Fruit fly (Drosophila melanogaster) whole organism, embryonic: Measurements from ENCODE around the gene CG3651.

ENCODE experiments used
- Awh ChIP-seq: fragments of 200-800 bp; sonication (Bioruptor generic); IDR thresholded peaks from 2 replicates; pipeline ENCODE4, ENCODE4 v1.3.6; 2022; ENCODE audit warnings: missing biosample characterization, missing genetic modification characterization
- CG11456 ChIP-seq: fragments of 200-800 bp; sonication (Bioruptor generic); IDR thresholded peaks from 3 replicates; pipeline ENCODE4 v1.3.6; 2022; ENCODE audit warnings: missing biosample characterization, missing genetic modification characterization
- CG12071 ChIP-seq: fragments of 200-800 bp; sonication (Bioruptor generic); optimal IDR thresholded peaks from 3 replicates; lab custom pipeline; 2018; ENCODE audit warnings: missing biosample characterization, mild to moderate bottlenecking, missing genetic modification characterization
- CG12391 ChIP-seq: fragments of 200-800 bp; sonication (Bioruptor generic); optimal IDR thresholded peaks from 3 replicates; lab custom pipeline; 2018; ENCODE audit warnings: missing biosample characterization, mild to moderate bottlenecking, missing genetic modification characterization, moderate library complexity
- CG12744 ChIP-seq: fragments of 200-800 bp; sonication (Bioruptor generic); optimal IDR thresholded peaks from 2 replicates; lab custom pipeline; 2016; ENCODE audit warnings: missing biosample characterization, missing genetic modification characterization
- CG13296 ChIP-seq: fragments of 200-800 bp; sonication (Bioruptor generic); optimal IDR thresholded peaks from 3 replicates; lab custom pipeline; 2018; ENCODE audit warnings: missing biosample characterization, mild to moderate bottlenecking, missing genetic modification characterization
- CG13624 ChIP-seq: fragments of 200-800 bp; sonication (Bioruptor generic); optimal IDR thresholded peaks from 2 replicates; lab custom pipeline; 2016; ENCODE audit warnings: missing biosample characterization, missing genetic modification characterization
- CG1603 ChIP-seq: fragments of 200-800 bp; sonication (Bioruptor generic); optimal IDR thresholded peaks from 2 replicates; lab custom pipeline; 2019; ENCODE audit warnings: missing biosample characterization, mild to moderate bottlenecking, missing genetic modification characterization, moderate library complexity
- CG16815 ChIP-seq: fragments of 200-800 bp; sonication (Bioruptor generic); optimal IDR thresholded peaks from 3 replicates; lab custom pipeline; 2017; ENCODE audit warnings: missing biosample characterization, mild to moderate bottlenecking, missing genetic modification characterization
- CG2712 ChIP-seq: fragments of 200-800 bp; optimal IDR thresholded peaks from 3 replicates; lab custom pipeline; 2019; ENCODE audit warnings: missing biosample characterization, mild to moderate bottlenecking, missing genetic modification characterization, moderate library complexity
- CG4282 ChIP-seq: fragments of 200-800 bp; sonication (Bioruptor generic); optimal IDR thresholded peaks from 2 replicates; lab custom pipeline; 2016; ENCODE audit warnings: missing biosample characterization, missing genetic modification characterization
- CG4707 ChIP-seq: fragments of 200-800 bp; sonication (Bioruptor generic); optimal IDR thresholded peaks from 2 replicates; lab custom pipeline; 2018; ENCODE audit warnings: missing biosample characterization, mild to moderate bottlenecking, missing genetic modification characterization, moderate library complexity
- CG6175 ChIP-seq: fragments of 200-800 bp; sonication (Bioruptor generic); IDR thresholded peaks from 3 replicates; pipeline ENCODE4 v1.3.6; 2022; ENCODE audit warnings: missing biosample characterization, missing genetic modification characterization
- CG7786 ChIP-seq: fragments of 200-800 bp; sonication (Bioruptor generic); optimal IDR thresholded peaks from 2 replicates; lab custom pipeline; 2016; ENCODE audit warnings: missing biosample characterization, missing genetic modification characterization
- CG7839 ChIP-seq: fragments of 200-800 bp; sonication (Bioruptor generic); optimal IDR thresholded peaks from 3 replicates; lab custom pipeline; 2018; ENCODE audit warnings: missing biosample characterization, mild to moderate bottlenecking, missing genetic modification characterization, moderate library complexity
- CG8944 ChIP-seq: fragments of 200-800 bp; sonication (Bioruptor generic); optimal IDR thresholded peaks from 3 replicates; lab custom pipeline; 2016; ENCODE audit warnings: missing biosample characterization, missing genetic modification characterization
- CG9437 ChIP-seq: fragments of 200-800 bp; sonication (Bioruptor generic); optimal IDR thresholded peaks from 2 replicates; lab custom pipeline; 2018; ENCODE audit warnings: missing biosample characterization, mild to moderate bottlenecking, missing genetic modification characterization
- Camta ChIP-seq: fragments of 200-800 bp; sonication (Bioruptor generic); optimal IDR thresholded peaks from 2 replicates; lab custom pipeline; 2016; ENCODE audit warnings: missing biosample characterization, missing genetic modification characterization
- Dip2 ChIP-seq: fragments of 200-800 bp; sonication (Bioruptor generic); IDR thresholded peaks from 2 replicates; pipeline ENCODE4 v1.3.6; 2022; ENCODE audit warnings: missing biosample characterization, missing genetic modification characterization
- Dip3 ChIP-seq: fragments of 200-800 bp; sonication (Bioruptor generic); optimal IDR thresholded peaks from 3 replicates; lab custom pipeline; 2016; ENCODE audit warnings: missing biosample characterization, missing genetic modification characterization
- Dp ChIP-seq: fragments of 200-800 bp; sonication (Bioruptor generic); optimal IDR thresholded peaks from 2 replicates; lab custom pipeline; 2018; ENCODE audit warnings: missing biosample characterization, mild to moderate bottlenecking, missing genetic modification characterization, moderate library complexity
- E2f1 ChIP-seq: fragments of 200-800 bp; sonication (Bioruptor generic); IDR thresholded peaks from 2 replicates; pipeline ENCODE4 v1.3.6; 2022; ENCODE audit warnings: missing biosample characterization, missing genetic modification characterization
- Ets65A ChIP-seq: fragments of 200-800 bp; sonication (Bioruptor generic); peaks from one replicate; lab custom pipeline; 2016; ENCODE audit warnings: missing biosample characterization, missing genetic modification characterization
- Kr ChIP-seq: fragments of 200-800 bp; sonication (Bioruptor generic); optimal IDR thresholded peaks from 2 replicates; lab custom pipeline; 2017; ENCODE audit warnings: missing biosample characterization, mild to moderate bottlenecking, missing genetic modification characterization
- MBD-R2 ChIP-seq: fragments of 200-800 bp; sonication (Bioruptor generic); IDR thresholded peaks from 2 replicates; pipeline ENCODE4 v1.3.6; 2022; ENCODE audit warnings: missing biosample characterization, missing genetic modification characterization
- NK7.1 ChIP-seq: fragments of 200-800 bp; sonication (Bioruptor generic); optimal IDR thresholded peaks from 3 replicates; lab custom pipeline; 2016; ENCODE audit warnings: missing biosample characterization, missing genetic modification characterization
- Nf-YC ChIP-seq: fragments of 200-800 bp; optimal IDR thresholded peaks from 3 replicates; lab custom pipeline; 2019; ENCODE audit warnings: missing biosample characterization, mild to moderate bottlenecking, missing genetic modification characterization, moderate library complexity
- Optix ChIP-seq: fragments of 200-800 bp; sonication (Bioruptor generic); IDR thresholded peaks from 3 replicates; pipeline ENCODE4 v1.3.6; 2022; ENCODE audit warnings: missing biosample characterization, missing genetic modification characterization
- Six4 ChIP-seq: fragments of 200-800 bp; sonication (Bioruptor generic); optimal IDR thresholded peaks from 2 replicates; lab custom pipeline; 2016; ENCODE audit warnings: missing biosample characterization, missing genetic modification characterization
- Sry-δ ChIP-seq: fragments of 200-800 bp; sonication (Bioruptor generic); optimal IDR thresholded peaks from 2 replicates; lab custom pipeline; 2016; ENCODE audit warnings: missing biosample characterization, missing genetic modification characterization
- Stat92E ChIP-seq, 3 experiments: fragments of >200 bp in 2 of 3; fragments of 200-800 bp in 1 of 3; sonication (Bioruptor generic) in 1 of 3; optimal IDR thresholded peaks; 2 replicates each; lab custom pipeline; 2017 to 2019; ENCODE audit warnings: missing biosample characterization in 3 of 3, missing genetic modification characterization in 3 of 3, mild to moderate bottlenecking in 1 of 3, moderate library complexity in 1 of 3
- ab ChIP-seq: fragments of 200-800 bp; sonication (Bioruptor generic); optimal IDR thresholded peaks from 2 replicates; lab custom pipeline; 2016; ENCODE audit warnings: missing biosample characterization, missing genetic modification characterization
- ara ChIP-seq: fragments of 200-800 bp; sonication (Bioruptor generic); IDR thresholded peaks from 2 replicates; pipeline ENCODE4 v1.3.6; 2022; ENCODE audit warnings: missing biosample characterization, missing genetic modification characterization
- ash1 ChIP-seq: fragments of 200-800 bp; sonication (Bioruptor generic); optimal IDR thresholded peaks from 2 replicates; lab custom pipeline; 2018; ENCODE audit warnings: missing biosample characterization, mild to moderate bottlenecking, missing genetic modification characterization
- btn ChIP-seq: fragments of 200-800 bp; sonication (Bioruptor generic); optimal IDR thresholded peaks from 2 replicates; lab custom pipeline; 2016; ENCODE audit warnings: missing biosample characterization, missing genetic modification characterization
- dati ChIP-seq: fragments of 200-800 bp; sonication (Bioruptor generic); IDR thresholded peaks from 2 replicates; pipeline ENCODE4 v1.3.6; 2022; ENCODE audit warnings: missing biosample characterization, missing genetic modification characterization
- ems ChIP-seq: fragments of 200-800 bp; sonication (Bioruptor generic); optimal IDR thresholded peaks from 3 replicates; lab custom pipeline; 2016; ENCODE audit warnings: missing biosample characterization, missing genetic modification characterization
- fd64A ChIP-seq: fragments of 200-800 bp; sonication (Bioruptor generic); optimal IDR thresholded peaks from 3 replicates; lab custom pipeline; 2018; ENCODE audit warnings: missing biosample characterization, mild to moderate bottlenecking, missing genetic modification characterization
- fu2 ChIP-seq: fragments of 200-800 bp; sonication (Bioruptor generic); optimal IDR thresholded peaks from 2 replicates; lab custom pipeline; 2016; ENCODE audit warnings: missing biosample characterization, missing genetic modification characterization
- ham ChIP-seq: fragments of 200-800 bp; sonication (Bioruptor generic); IDR thresholded peaks from 2 replicates; pipeline ENCODE4 v1.3.6; 2022; ENCODE audit warnings: missing biosample characterization, missing genetic modification characterization
- insv ChIP-seq, 2 experiments: fragments of 200-800 bp; sonication (Bioruptor generic); optimal IDR thresholded peaks; 3 replicates each; lab custom pipeline; 2016 to 2018; ENCODE audit warnings: missing biosample characterization in 2 of 2, missing genetic modification characterization in 2 of 2
- jigr1 ChIP-seq: fragments of 200-800 bp; sonication (Bioruptor generic); IDR thresholded peaks from 3 replicates; pipeline ENCODE4 v1.3.6; 2022; ENCODE audit warnings: missing biosample characterization, missing genetic modification characterization
- ken ChIP-seq: fragments of 200-800 bp; sonication (Bioruptor generic); IDR thresholded peaks from 3 replicates; pipeline ENCODE4 v1.3.6; 2022; ENCODE audit warnings: missing biosample characterization, missing genetic modification characterization
- lola ChIP-seq, 3 experiments: fragments of >200 bp in 2 of 3; fragments of 200-800 bp in 1 of 3; sonication (Bioruptor generic) in 1 of 3; optimal IDR thresholded peaks; 2 replicates each; lab custom pipeline; 2017 to 2019; ENCODE audit warnings: missing biosample characterization in 3 of 3, missing genetic modification characterization in 3 of 3, mild to moderate bottlenecking in 1 of 3, moderate library complexity in 1 of 3
- luna ChIP-seq: fragments of 200-800 bp; sonication (Bioruptor generic); optimal IDR thresholded peaks from 2 replicates; lab custom pipeline; 2016; ENCODE audit warnings: missing biosample characterization, missing genetic modification characterization
- mam ChIP-seq: fragments of 200-800 bp; sonication (Bioruptor generic); optimal IDR thresholded peaks from 3 replicates; lab custom pipeline; 2016; ENCODE audit warnings: missing biosample characterization, missing genetic modification characterization
- p53 ChIP-seq: fragments of 200-800 bp; sonication (Bioruptor generic); optimal IDR thresholded peaks from 2 replicates; lab custom pipeline; 2016; ENCODE audit warnings: missing biosample characterization, missing genetic modification characterization
- sd ChIP-seq: fragments of 200-800 bp; sonication (Bioruptor generic); optimal IDR thresholded peaks from 3 replicates; lab custom pipeline; 2018; ENCODE audit warnings: missing biosample characterization, mild to moderate bottlenecking, missing genetic modification characterization, moderate library complexity
- sens ChIP-seq: fragments of 200-800 bp; sonication (Bioruptor generic); peaks from one replicate; lab custom pipeline; 2016; ENCODE audit warnings: missing biosample characterization, missing genetic modification characterization
- tgo ChIP-seq: fragments of 200-800 bp; sonication (Bioruptor generic); IDR thresholded peaks from 3 replicates; pipeline ENCODE4 v1.3.6; 2022; ENCODE audit warnings: missing biosample characterization, missing genetic modification characterization
- ttk ChIP-seq: fragments of 200-800 bp; sonication (Bioruptor generic); IDR thresholded peaks from 2 replicates; pipeline ENCODE4 v2.1.2; 2022; ENCODE audit warnings: missing biosample characterization, missing genetic modification characterization
- zf30C ChIP-seq: fragments of 200-800 bp; sonication (Bioruptor generic); optimal IDR thresholded peaks from 3 replicates; lab custom pipeline; 2018; ENCODE audit warnings: missing biosample characterization, mild to moderate bottlenecking, missing genetic modification characterization
- zfh1 ChIP-seq: fragments of 200-800 bp; sonication (Bioruptor generic); IDR thresholded peaks from 3 replicates; pipeline ENCODE4 v1.3.6; 2022; ENCODE audit warnings: missing biosample characterization, missing genetic modification characterization

Gene CG3651

dm6 chr2L:22131171-22131675 is 10.1 kb downstream of the CG3651 start, which contains the start of gene CG42748 (continued):
- TF ChIP-seq CG4707 (GFP tag; lab: Kevin White, UChicago) (no peak), CG6175 (no peak), sd (no peak), Dip3 (no peak), CG4282 (GFP tag; lab: Kevin White, UChicago) (no peak), E2f1 (no peak), CG7839 (tag; lab: Kevin White, UChicago) (no peak), btn (GFP tag; lab: Kevin White, UChicago) (no peak), CG13624 (GFP tag; lab: Kevin White, UChicago) (no peak), mam (GFP tag; lab: Kevin White, UChicago) (no peak), luna (GFP tag; lab: Kevin White, UChicago) (no peak), Dip2 (GFP tag; lab: Robert Waterston, UW) (no peak), Kr (GFP tag; lab: Kevin White, UChicago) (no peak), ems (GFP tag; lab: Kevin White, UChicago) (no peak), tgo (GFP tag; lab: Robert Waterston, UW) (no peak), Sry-δ (peak; percentile 28), ash1 (GFP tag; lab: Kevin White, UChicago) (no peak), CG12744 (GFP tag; lab: Kevin White, UChicago) (no peak), CG9437 (GFP tag; lab: Kevin White, UChicago) (no peak), ham (GFP tag; lab: Robert Waterston, UW) (no peak), CG8944 (GFP tag; lab: Kevin White, UChicago) (no peak), CG16815 (GFP tag; lab: Kevin White, UChicago) (no peak), Ets65A (no peak), ttk (GFP tag; lab: Robert Waterston, UW) (no peak), p53 (GFP tag; lab: Kevin White, UChicago) (no peak), Awh (no peak), CG1603 (peak; percentile 86), Dp (GFP tag; lab: Kevin White, UChicago) (no peak), ara (GFP tag; lab: Robert Waterston, UW) (no peak), CG11456 (GFP tag; lab: Robert Waterston, UW) (no peak), sens (GFP tag; lab: Kevin White, UChicago) (no peak), Optix (GFP tag; lab: Robert Waterston, UW) (no peak), Stat92E (GFP tag; optimal IDR thresholded peaks at IDR 0.05; lab: Kevin White, UChicago) (no peak), jigr1 (GFP tag; lab: Robert Waterston, UW) (no peak), MBD-R2 (GFP tag; lab: Robert Waterston, UW) (peak; percentile 92; the same call in 1 of the 2 replicates), Six4 (no peak), NK7.1 (GFP tag; lab: Kevin White, UChicago) (no peak), CG2712 (tag; lab: Kevin White, UChicago) (no peak), fd64A (GFP tag; lab: Kevin White, UChicago) (no peak), insv (GFP tag; optimal IDR thresholded peaks at IDR 0.05; lab: Kevin White, UChicago) (peak in 1 of 2 experiments; percentile 86), Camta (GFP tag; lab: Kevin White, UChicago) (no peak), Nf-YC (no peak), CG12071 (GFP tag; lab: Kevin White, UChicago) (no peak), ken (GFP tag; lab: Robert Waterston, UW) (no peak), CG13296 (GFP tag; lab: Kevin White, UChicago) (no peak), fu2 (no peak), zfh1 (no peak), CG12391 (tag; lab: Kevin White, UChicago) (peak; percentile 13), CG7786 (no peak), ab (GFP tag; lab: Kevin White, UChicago) (no peak), lola (GFP tag; optimal IDR thresholded peaks at IDR 0.05; lab: Kevin White, UChicago) (no peak), dati (no peak), zf30C (GFP tag; lab: Kevin White, UChicago) (no peak)
